Worm (Caenorhabditis elegans): ENCODE results near the gene F16F9.1.
A peak's percentile ranks its signal among the peaks of the same experiment; 100 is the strongest.

- TF ChIP-seq unc-55 (GFP tag; optimal IDR thresholded peaks at IDR 0.05): no peak
- no peak for TF ChIP-seq unc-62 (GFP tag; optimal IDR thresholded peaks at IDR 0.05)
- TF ChIP-seq nhr-11 (tag; optimal IDR thresholded peaks at IDR 0.05): no peak
- no peak for TF ChIP-seq lin-13 (GFP tag; optimal IDR thresholded peaks at IDR 0.05)
- TF ChIP-seq mdl-1 (tag; optimal IDR thresholded peaks at IDR 0.05): peak; percentile 62 to 70
- TF ChIP-seq ztf-4 (tag; optimal IDR thresholded peaks at IDR 0.05): no peak
- no peak for TF ChIP-seq fos-1 (tag; optimal IDR thresholded peaks at IDR 0.05)
- no peak for TF ChIP-seq egl-27 (tag; optimal IDR thresholded peaks at IDR 0.05)
- TF ChIP-seq skn-1 (tag; optimal IDR thresholded peaks at IDR 0.05): no peak
- no peak for TF ChIP-seq aly-2 (tag; optimal IDR thresholded peaks at IDR 0.05)
- TF ChIP-seq ceh-82 (tag; optimal IDR thresholded peaks at IDR 0.05): no peak
- TF ChIP-seq mab-5 (tag; optimal IDR thresholded peaks at IDR 0.05): no peak
- no peak for TF ChIP-seq nhr-25 (tag; optimal IDR thresholded peaks at IDR 0.05)
Measured at ce11 chrX:8476308-8476707, 30.1 kb downstream of the F16F9.1 start.

Data from whole organism, L2 larva.